Worm (Caenorhabditis elegans) whole organism, young adult: Measurements from ENCODE around the gene F48G7.13.

ENCODE experiments used
- C17E4.6 ChIP-seq: fragments of 200-800 bp; sonication (Bioruptor generic); IDR thresholded peaks from 2 replicates; pipeline ENCODE4 v1.3.6; 2022; ENCODE audit warnings: missing genetic modification reagents, missing genetic modification characterization, missing compliant biosample characterization
- F22D6.2 ChIP-seq: sonication (generic microtip); optimal IDR thresholded peaks from 2 replicates; lab custom pipeline; 2016; ENCODE audit warnings: mild to moderate bottlenecking, missing genetic modification characterization, missing compliant biosample characterization
- F37B4.10 ChIP-seq: fragments of 200-800 bp; sonication (Bioruptor generic); IDR thresholded peaks from 2 replicates; pipeline ENCODE4 v1.3.6; 2022; ENCODE audit warnings: missing genetic modification characterization, missing compliant biosample characterization
- F39B2.1 ChIP-seq: fragments of 200-800 bp; sonication (Bioruptor generic); IDR thresholded peaks from 2 replicates; pipeline ENCODE4 v1.3.6; 2022; ENCODE audit warnings: missing genetic modification reagents, missing genetic modification characterization, missing compliant biosample characterization
- F49E8.2 ChIP-seq: sonication (generic microtip); optimal IDR thresholded peaks from 3 replicates; lab custom pipeline; 2017; ENCODE audit warnings: missing genetic modification characterization, mild to moderate bottlenecking, missing compliant biosample characterization, antibody characterized with exemption, moderate library complexity; ENCODE audit not compliant: insufficient read depth
- F52B5.7 ChIP-seq: sonication (generic microtip); optimal IDR thresholded peaks from 2 replicates; lab custom pipeline; 2016; ENCODE audit warnings: mild to moderate bottlenecking, missing genetic modification characterization, missing compliant biosample characterization
- K12H6.12 ChIP-seq: fragments of 200-800 bp; sonication (Bioruptor generic); optimal IDR thresholded peaks from 2 replicates; lab custom pipeline; 2018; ENCODE audit warnings: mild to moderate bottlenecking, missing genetic modification characterization, missing compliant biosample characterization
- Y95B8A.8 ChIP-seq: fragments of 200-800 bp; sonication (Bioruptor generic); IDR thresholded peaks from 2 replicates; pipeline ENCODE4 v1.3.6; 2022; ENCODE audit warnings: missing genetic modification reagents, missing genetic modification characterization, missing compliant biosample characterization
- ama-1 ChIP-seq, 3 experiments: fragments of 150-350 bp in 1 of 3; sonication (generic microtip) in 2 of 3; optimal IDR thresholded peaks; 2 replicates each; lab custom pipeline; 2014 to 2018; ENCODE audit warnings: missing biosample characterization in 2 of 3, missing genetic modification characterization in 2 of 3, missing genetic modification reagents in 2 of 3
- aptf-3 ChIP-seq: fragments of 200-800 bp; sonication (Bioruptor generic); IDR thresholded peaks from 2 replicates; pipeline ENCODE4 v1.3.6; 2022; ENCODE audit warnings: missing genetic modification characterization, missing compliant biosample characterization
- athp-1 ChIP-seq: sonication (generic microtip); optimal IDR thresholded peaks from 2 replicates; lab custom pipeline; 2017; ENCODE audit warnings: mild to moderate bottlenecking, missing genetic modification characterization, missing compliant biosample characterization
- bed-1 ChIP-seq: fragments of 200-800 bp; sonication (Bioruptor generic); IDR thresholded peaks from 2 replicates; pipeline ENCODE4 v1.3.6; 2022; ENCODE audit warnings: missing genetic modification reagents, missing genetic modification characterization, missing compliant biosample characterization
- bed-2 ChIP-seq: fragments of 200-800 bp; sonication (Bioruptor generic); IDR thresholded peaks from 2 replicates; pipeline ENCODE4 v1.3.6; 2022; ENCODE audit warnings: missing genetic modification reagents, missing genetic modification characterization, missing compliant biosample characterization
- cebp-1 ChIP-seq, 2 experiments: fragments of 200-800 bp in 1 of 2; sonication (Bioruptor generic) in 1 of 2; sonication (generic microtip) in 1 of 2; IDR thresholded peaks in 1 of 2; optimal IDR thresholded peaks in 1 of 2; 2 replicates each; pipeline versions ENCODE4 v1.3.6 to Lab custom; 2017 to 2022; ENCODE audit warnings: missing compliant biosample characterization in 2 of 2, missing genetic modification characterization in 2 of 2, mild to moderate bottlenecking in 1 of 2, missing genetic modification reagents in 1 of 2, moderate library complexity in 1 of 2
- ceh-27 ChIP-seq: fragments of 200-800 bp; sonication (Bioruptor generic); optimal IDR thresholded peaks from 2 replicates; lab custom pipeline; 2018; ENCODE audit warnings: mild to moderate bottlenecking, missing genetic modification characterization, moderate library complexity, missing compliant biosample characterization
- ceh-58 ChIP-seq: fragments of 200-800 bp; sonication (Bioruptor generic); IDR thresholded peaks from 2 replicates; pipeline ENCODE4 v1.3.6; 2022; ENCODE audit warnings: missing genetic modification characterization, missing compliant biosample characterization
- dpff-1 ChIP-seq: sonication (generic microtip); optimal IDR thresholded peaks from 2 replicates; lab custom pipeline; 2017; ENCODE audit warnings: mild to moderate bottlenecking, missing genetic modification characterization, missing compliant biosample characterization
- egl-44 ChIP-seq: fragments of 200-800 bp; sonication (Bioruptor generic); IDR thresholded peaks from 2 replicates; pipeline ENCODE4 v1.3.6; 2022; ENCODE audit warnings: missing genetic modification reagents, missing genetic modification characterization, missing compliant biosample characterization
- him-1 ChIP-seq: sonication (generic microtip); optimal IDR thresholded peaks from 2 replicates; lab custom pipeline; 2016; ENCODE audit warnings: missing genotype, missing genetic modification reagents, missing genetic modification characterization, missing compliant biosample characterization
- hlh-12 ChIP-seq: sonication (generic microtip); optimal IDR thresholded peaks from 2 replicates; lab custom pipeline; 2016; ENCODE audit warnings: missing genetic modification characterization, missing compliant biosample characterization
- hsf-1 ChIP-seq: fragments of 200-800 bp; sonication (Bioruptor generic); IDR thresholded peaks from 2 replicates; pipeline ENCODE4 v1.3.6; 2022; ENCODE audit warnings: missing genetic modification reagents, missing genetic modification characterization, missing compliant biosample characterization
- lsy-27 ChIP-seq: sonication (generic microtip); optimal IDR thresholded peaks from 2 replicates; lab custom pipeline; 2017; ENCODE audit warnings: missing genetic modification characterization, mild to moderate bottlenecking, missing compliant biosample characterization, antibody characterized with exemption, missing genotype, borderline replicate concordance; ENCODE audit not compliant: insufficient read depth
- madf-3 ChIP-seq: fragments of 200-800 bp; sonication (Bioruptor generic); IDR thresholded peaks from 2 replicates; pipeline ENCODE4 v1.3.6; 2022; ENCODE audit warnings: missing genetic modification reagents, missing genetic modification characterization, missing compliant biosample characterization
- madf-6 ChIP-seq: fragments of 200-800 bp; sonication (Bioruptor generic); IDR thresholded peaks from 2 replicates; pipeline ENCODE4 v1.3.6; 2022; ENCODE audit warnings: missing genetic modification reagents, missing genetic modification characterization, missing compliant biosample characterization
- mcd-1 ChIP-seq: fragments of 200-800 bp; sonication (Bioruptor generic); IDR thresholded peaks from 2 replicates; pipeline ENCODE4 v1.3.6; 2022; ENCODE audit warnings: missing genetic modification reagents, missing genetic modification characterization, missing compliant biosample characterization
- nfya-1 ChIP-seq: sonication (generic microtip); optimal IDR thresholded peaks from 2 replicates; lab custom pipeline; 2017; ENCODE audit warnings: antibody characterized with exemption, missing compliant biosample characterization, missing genetic modification characterization, borderline replicate concordance; ENCODE audit not compliant: insufficient read depth
- nhr-120 ChIP-seq: fragments of 200-800 bp; sonication (Bioruptor generic); IDR thresholded peaks from 2 replicates; pipeline ENCODE4 v1.3.6; 2022; ENCODE audit warnings: missing genetic modification characterization, missing compliant biosample characterization
- nhr-27 ChIP-seq: fragments of 200-800 bp; sonication (Bioruptor generic); optimal IDR thresholded peaks from 2 replicates; lab custom pipeline; 2018; ENCODE audit warnings: mild to moderate bottlenecking, missing genetic modification characterization, moderate library complexity, missing compliant biosample characterization
- pbrm-1 ChIP-seq: fragments of 200-800 bp; sonication (Bioruptor generic); IDR thresholded peaks from 2 replicates; pipeline ENCODE4 v1.3.6; 2022; ENCODE audit warnings: missing genetic modification reagents, missing genetic modification characterization, missing compliant biosample characterization
- snpc-1.1 ChIP-seq: sonication (generic microtip); optimal IDR thresholded peaks from 2 replicates; lab custom pipeline; 2017; ENCODE audit warnings: missing genetic modification characterization, mild to moderate bottlenecking, missing compliant biosample characterization, antibody characterized with exemption, moderate library complexity, missing genotype, missing genetic modification reagents; ENCODE audit not compliant: insufficient read depth
- snpc-1.3 ChIP-seq: sonication (generic microtip); optimal IDR thresholded peaks from 2 replicates; lab custom pipeline; 2017; ENCODE audit warnings: missing genetic modification characterization, mild to moderate bottlenecking, missing compliant biosample characterization, antibody characterized with exemption, moderate library complexity, missing genotype, missing genetic modification reagents; ENCODE audit not compliant: insufficient read depth
- sptf-2 ChIP-seq: fragments of 200-800 bp; sonication (Bioruptor generic); optimal IDR thresholded peaks from 2 replicates; lab custom pipeline; 2018; ENCODE audit warnings: mild to moderate bottlenecking, missing genetic modification characterization, missing compliant biosample characterization
- unc-130 ChIP-seq: sonication (generic microtip); optimal IDR thresholded peaks from 2 replicates; lab custom pipeline; 2016; ENCODE audit warnings: missing genetic modification reagents, missing genetic modification characterization, missing compliant biosample characterization
- unc-62 ChIP-seq: fragments of 150-350 bp; optimal IDR thresholded peaks from 2 replicates; lab custom pipeline; 2014; ENCODE audit warnings: missing biosample characterization, missing genetic modification reagents, missing genetic modification characterization
- ztf-28 ChIP-seq: fragments of 200-800 bp; sonication (Bioruptor generic); IDR thresholded peaks from 2 replicates; pipeline ENCODE4 v1.3.6; 2022; ENCODE audit warnings: missing genetic modification reagents, missing genetic modification characterization, missing compliant biosample characterization

Gene F48G7.13

DNA sequence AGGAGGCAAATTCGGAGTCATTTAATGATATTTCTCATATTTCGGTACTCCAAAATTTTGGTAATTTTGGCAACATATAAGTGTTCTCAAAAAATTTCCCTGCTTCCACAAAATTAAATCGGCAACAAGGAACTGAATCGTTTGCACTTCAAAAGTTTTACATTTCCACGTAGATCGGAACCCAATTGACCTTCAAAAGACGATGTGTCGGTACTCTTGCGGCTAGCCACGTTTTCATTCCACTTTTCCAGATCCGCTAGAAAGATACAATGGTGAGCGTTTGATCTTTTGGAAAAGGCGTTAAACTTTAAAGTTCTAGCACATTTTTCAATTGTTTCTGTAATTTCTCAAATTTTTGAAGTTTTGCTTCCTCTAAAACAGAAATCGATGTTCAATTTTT, 18.5 kb upstream of the F48G7.13 start (continued):
- TF ChIP-seq F39B2.1 (GFP tag; lab: Robert Waterston, UW) (no peak), C17E4.6 (GFP tag; lab: Robert Waterston, UW) (no peak), athp-1 (tag; lab: Kevin White, UChicago) (no peak), cebp-1 (GFP tag; IDR thresholded peaks at IDR 0.05; lab: Robert Waterston, UW) (no peak), cebp-1 (tag; optimal IDR thresholded peaks at IDR 0.05; lab: Kevin White, UChicago) (no peak), aptf-3 (GFP tag; lab: Robert Waterston, UW) (no peak)

DNA sequence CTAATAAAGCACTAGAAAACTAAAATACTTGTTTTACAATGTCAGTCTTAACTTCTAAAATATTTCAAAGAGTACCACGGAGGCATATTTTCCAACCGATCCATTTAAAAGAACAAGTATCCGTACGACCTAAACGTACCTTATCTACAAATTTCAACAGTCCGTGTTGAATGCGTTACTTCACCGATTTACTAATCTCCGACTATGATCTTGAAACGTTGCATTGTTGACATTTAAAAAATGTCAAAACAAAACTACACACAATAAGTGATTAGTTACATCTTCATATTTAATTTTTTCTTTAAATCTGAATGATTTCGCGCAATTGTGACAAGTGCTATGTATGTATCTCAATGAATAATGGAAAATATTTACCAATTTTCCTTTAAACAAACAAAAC, 17.6 kb upstream of the F48G7.13 start:
- TF ChIP-seq ztf-28, result no peak
- TF ChIP-seq madf-6 (GFP tag; lab: Robert Waterston, UW), result no peak
- TF ChIP-seq F37B4.10 (GFP tag; lab: Robert Waterston, UW), result no peak
- no peak for TF ChIP-seq mcd-1 (GFP tag; lab: Robert Waterston, UW)
- no peak for TF ChIP-seq F49E8.2 (tag; lab: Kevin White, UChicago)
- no peak for TF ChIP-seq nfya-1 (tag; lab: Kevin White, UChicago)

DNA sequence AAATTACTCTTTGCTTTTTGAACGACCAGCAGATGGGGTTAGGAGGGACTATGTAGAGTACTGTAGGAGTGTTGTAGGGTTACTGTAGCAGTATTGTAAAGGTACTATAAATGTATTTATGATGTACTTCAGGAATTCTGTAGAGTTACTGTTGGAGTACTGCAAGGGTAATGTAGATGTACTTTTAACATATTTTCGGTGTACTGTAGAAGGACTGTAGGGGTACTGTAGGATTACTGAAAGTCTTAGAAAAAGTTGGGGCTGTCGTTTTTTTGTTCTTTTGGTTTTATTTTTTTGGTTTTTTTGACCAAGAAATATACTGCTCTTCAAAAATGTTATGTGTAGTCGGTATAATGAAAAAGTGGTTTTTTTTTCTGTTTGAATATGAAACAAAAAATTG, 16.7 kb upstream of the F48G7.13 start:
- TF ChIP-seq ama-1 (optimal IDR thresholded peaks at IDR 0.05; lab: Kevin White, UChicago) (no peak), ama-1 (GFP tag; optimal IDR thresholded peaks at IDR 0.05; lab: Kevin White, UChicago) (no peak), F39B2.1 (GFP tag; lab: Robert Waterston, UW) (no peak), unc-62 (GFP tag; lab: Kevin White, UChicago) (no peak), snpc-1.3 (tag; lab: Kevin White, UChicago) (no peak)

- TF ChIP-seq bed-1, result no peak
- TF ChIP-seq K12H6.12 (tag; lab: Kevin White, UChicago), result no peak
- TF ChIP-seq ceh-27 (GFP tag; lab: Kevin White, UChicago), result no peak
- TF ChIP-seq F52B5.7 (tag; lab: Kevin White, UChicago), result no peak
- no peak for TF ChIP-seq nhr-120 (GFP tag; lab: Robert Waterston, UW)
- no peak for TF ChIP-seq him-1 (tag; lab: Kevin White, UChicago)
- TF ChIP-seq hsf-1 (GFP tag; lab: Robert Waterston, UW), result no peak
- TF ChIP-seq, all 124 proteins: peak for 0
Observed at ce11 chrV:599783-600182, 15.6 kb upstream of the F48G7.13 start.

- TF ChIP-seq dpff-1 (tag; lab: Kevin White, UChicago), result no peak
- TF ChIP-seq madf-3, result no peak
- TF ChIP-seq aptf-3 (GFP tag; lab: Robert Waterston, UW), result no peak
- no peak for TF ChIP-seq snpc-1.1 (tag; lab: Kevin White, UChicago)
- TF ChIP-seq lsy-27 (tag; lab: Kevin White, UChicago), result no peak
- TF ChIP-seq Y95B8A.8, result no peak
- no peak for TF ChIP-seq unc-130 (GFP tag; lab: Kevin White, UChicago)
- TF ChIP-seq F22D6.2, result no peak
- TF ChIP-seq F49E8.2 (tag; lab: Kevin White, UChicago), result no peak
- no peak for TF ChIP-seq egl-44
- TF ChIP-seq nhr-27 (tag; lab: Kevin White, UChicago), result no peak
- no peak for TF ChIP-seq bed-2 (GFP tag; lab: Robert Waterston, UW)
- no peak for TF ChIP-seq hlh-12
- no peak for TF ChIP-seq sptf-2 (GFP tag; lab: Kevin White, UChicago)
- TF ChIP-seq pbrm-1, result no peak
- no peak for TF ChIP-seq ceh-58 (GFP tag; lab: Robert Waterston, UW)
Observed at ce11 chrV:600231-600630, 15.1 kb upstream of the F48G7.13 start, which contains the start of gene nhr-251. Gene nhr-251, plus strand, starts transcription at chrV:600531.
